Worm (Caenorhabditis elegans) whole organism, L4 larva: ENCODE results near the gene ZK180.7.

ENCODE experiments used
- D1046.2 ChIP-seq: fragments of 200-800 bp; sonication (Bioruptor generic); IDR thresholded peaks from 2 replicates; pipeline ENCODE4 v1.3.6; 2022; ENCODE audit warnings: missing genetic modification characterization, missing compliant biosample characterization
- F10B5.3 ChIP-seq: sonication (generic microtip); optimal IDR thresholded peaks from 2 replicates; lab custom pipeline; 2016; ENCODE audit warnings: mild to moderate bottlenecking, missing genetic modification characterization, missing compliant biosample characterization
- F26F4.8 ChIP-seq: fragments of 200-800 bp; sonication (Bioruptor generic); conservative IDR thresholded peaks from 2 replicates; pipeline ENCODE4 v1.3.6; 2022; ENCODE audit warnings: missing genetic modification characterization, missing compliant biosample characterization
- F44E2.7 ChIP-seq: fragments of 200-800 bp; sonication (Bioruptor generic); IDR thresholded peaks from 2 replicates; pipeline ENCODE4 v2.1.2; 2022; ENCODE audit warnings: missing genetic modification characterization, missing compliant biosample characterization
- F49E8.2 ChIP-seq: sonication (generic microtip); optimal IDR thresholded peaks from 2 replicates; lab custom pipeline; 2016; ENCODE audit warnings: missing compliant biosample characterization, mild to moderate bottlenecking, missing genetic modification characterization, borderline replicate concordance
- R02D3.7 ChIP-seq: fragments of 150-350 bp; sonication (generic microtip); optimal IDR thresholded peaks from 3 replicates; lab custom pipeline; 2014; ENCODE audit warnings: missing biosample characterization, missing genetic modification characterization
- T26A8.4 ChIP-seq: fragments of 200-800 bp; sonication (Bioruptor generic); IDR thresholded peaks from 2 replicates; pipeline ENCODE4 v1.3.6; 2022; ENCODE audit warnings: missing genetic modification characterization, missing compliant biosample characterization
- Y105C5A.15 ChIP-seq: fragments of 200-800 bp; sonication (Bioruptor generic); IDR thresholded peaks from 2 replicates; pipeline ENCODE4 v1.3.6; 2022; ENCODE audit warnings: missing genetic modification characterization, missing compliant biosample characterization
- Y5F2A.4 ChIP-seq: fragments of 200-800 bp; sonication (Bioruptor generic); optimal IDR thresholded peaks from 2 replicates; lab custom pipeline; 2018; ENCODE audit warnings: mild to moderate bottlenecking, missing genetic modification characterization, missing compliant biosample characterization
- Y75B8A.6 ChIP-seq: fragments of 200-800 bp; sonication (Bioruptor generic); IDR thresholded peaks from 2 replicates; pipeline ENCODE4 v1.3.6; 2022; ENCODE audit warnings: missing genetic modification reagents, missing genetic modification characterization, missing compliant biosample characterization
- ZK546.5 ChIP-seq, 2 experiments: sonication (generic microtip); optimal IDR thresholded peaks; 2 replicates each; lab custom pipeline; 2017; ENCODE audit warnings: missing biosample characterization in 2 of 2, missing genetic modification characterization in 2 of 2
- aha-1 ChIP-seq: fragments of 150-350 bp; peaks from one replicate; lab custom pipeline; 2014; ENCODE audit warnings: missing biosample characterization, missing genetic modification characterization
- ama-1 ChIP-seq: fragments of 150-350 bp; optimal IDR thresholded peaks from 2 replicates; lab custom pipeline; 2014; ENCODE audit warnings: inconsistent platforms, mixed read lengths
- ceh-28 ChIP-seq: fragments of 150-350 bp; optimal IDR thresholded peaks from 2 replicates; lab custom pipeline; 2014; ENCODE audit warnings: missing biosample characterization, missing genetic modification reagents, missing genetic modification characterization
- ceh-44 ChIP-seq: fragments of 200-800 bp; sonication (Bioruptor generic); IDR thresholded peaks from 2 replicates; pipeline ENCODE4 v1.3.6; 2022; ENCODE audit warnings: missing genetic modification reagents, missing genetic modification characterization, missing compliant biosample characterization
- ceh-62 ChIP-seq: sonication (generic microtip); optimal IDR thresholded peaks from 2 replicates; lab custom pipeline; 2017; ENCODE audit warnings: missing biosample characterization, missing genetic modification characterization
- ces-1 ChIP-seq: fragments of 150-350 bp; sonication (generic microtip); optimal IDR thresholded peaks from 4 replicates; lab custom pipeline; 2014; ENCODE audit warnings: missing biosample characterization, missing genetic modification reagents, missing genetic modification characterization
- cey-2 ChIP-seq: sonication (generic microtip); optimal IDR thresholded peaks from 3 replicates; lab custom pipeline; 2017; ENCODE audit warnings: missing genetic modification characterization, mild to moderate bottlenecking, missing compliant biosample characterization, antibody characterized with exemption, borderline replicate concordance; ENCODE audit not compliant: insufficient read depth
- daf-12 ChIP-seq: fragments of 150-350 bp; optimal IDR thresholded peaks from 2 replicates; lab custom pipeline; 2014; ENCODE audit warnings: missing biosample characterization, missing genetic modification reagents, missing genetic modification characterization
- daf-19 ChIP-seq: fragments of 200-800 bp; sonication (Bioruptor generic); conservative IDR thresholded peaks from 2 replicates; pipeline ENCODE4 v1.3.6; 2022; ENCODE audit warnings: missing genetic modification characterization, missing compliant biosample characterization
- dmd-8 ChIP-seq: fragments of 200-800 bp; sonication (Bioruptor generic); IDR thresholded peaks from 2 replicates; pipeline ENCODE4 v1.3.6; 2022; ENCODE audit warnings: missing genetic modification characterization, missing compliant biosample characterization
- dmd-9 ChIP-seq: fragments of 200-800 bp; sonication (Bioruptor generic); IDR thresholded peaks from 2 replicates; pipeline ENCODE4 v1.3.6; 2022; ENCODE audit warnings: missing genetic modification reagents, missing genetic modification characterization, missing compliant biosample characterization
- dpl-1 ChIP-seq: fragments of 150-350 bp; optimal IDR thresholded peaks from 2 replicates; lab custom pipeline; 2014; ENCODE audit warnings: missing biosample characterization, missing genetic modification reagents, missing genetic modification characterization
- duxl-1 ChIP-seq: sonication (generic microtip); optimal IDR thresholded peaks from 2 replicates; lab custom pipeline; 2016; ENCODE audit warnings: mild to moderate bottlenecking, missing genetic modification characterization, moderate library complexity, missing compliant biosample characterization; ENCODE audit not compliant: poor library complexity
- egl-43 ChIP-seq: fragments of 200-800 bp; sonication (Bioruptor generic); IDR thresholded peaks from 2 replicates; pipeline ENCODE4 v1.3.6; 2022; ENCODE audit warnings: missing genetic modification reagents, missing genetic modification characterization, missing compliant biosample characterization
- hif-1 ChIP-seq, 2 experiments: sonication (generic microtip); optimal IDR thresholded peaks; 2 replicates each; lab custom pipeline; 2016 to 2017; ENCODE audit warnings: missing compliant biosample characterization in 2 of 2, missing genetic modification characterization in 2 of 2, missing genetic modification reagents in 2 of 2, missing genotype in 2 of 2, mild to moderate bottlenecking in 1 of 2
- hlh-11 ChIP-seq: fragments of 200-800 bp; sonication (Bioruptor generic); optimal IDR thresholded peaks from 2 replicates; lab custom pipeline; 2018; ENCODE audit warnings: mild to moderate bottlenecking, missing genetic modification characterization, missing compliant biosample characterization
- hmg-1.1 ChIP-seq: fragments of 200-800 bp; sonication (Bioruptor generic); IDR thresholded peaks from 2 replicates; pipeline ENCODE4 v1.3.6; 2022; ENCODE audit warnings: missing genetic modification reagents, missing genetic modification characterization, missing compliant biosample characterization
- jun-1 ChIP-seq: fragments of 150-350 bp; optimal IDR thresholded peaks from 2 replicates; lab custom pipeline; 2014; ENCODE audit warnings: missing biosample characterization, missing genetic modification reagents, missing genetic modification characterization
- lim-7 ChIP-seq: fragments of 200-800 bp; sonication (Bioruptor generic); IDR thresholded peaks from 2 replicates; pipeline ENCODE4 v1.3.6; 2022; ENCODE audit warnings: missing genetic modification characterization, missing compliant biosample characterization
- lin-13 ChIP-seq: fragments of 150-350 bp; optimal IDR thresholded peaks from 2 replicates; lab custom pipeline; 2014; ENCODE audit warnings: missing biosample characterization, missing genetic modification reagents, missing genetic modification characterization
- lin-29 ChIP-seq: fragments of 200-800 bp; sonication (Bioruptor generic); IDR thresholded peaks from 2 replicates; pipeline ENCODE4 v1.3.6; 2022; ENCODE audit warnings: missing genetic modification reagents, missing genetic modification characterization, missing compliant biosample characterization
- lin-38 ChIP-seq: fragments of 200-800 bp; sonication (Bioruptor generic); IDR thresholded peaks from 2 replicates; pipeline ENCODE4 v1.3.6; 2022; ENCODE audit warnings: missing genetic modification reagents, missing genetic modification characterization, missing compliant biosample characterization
- madf-5 ChIP-seq, 2 experiments: fragments of 200-800 bp; sonication (Bioruptor generic); IDR thresholded peaks; 2 replicates each; pipeline ENCODE4 v1.3.6; 2022; ENCODE audit warnings: missing compliant biosample characterization in 2 of 2, missing genetic modification characterization in 2 of 2
- mdt-29 ChIP-seq: fragments of 200-800 bp; sonication (Bioruptor generic); IDR thresholded peaks from 2 replicates; pipeline ENCODE4 v1.3.6; 2022; ENCODE audit warnings: missing genetic modification reagents, missing genetic modification characterization, missing compliant biosample characterization
- mep-1 ChIP-seq: fragments of 150-350 bp; sonication (generic microtip); optimal IDR thresholded peaks from 3 replicates; lab custom pipeline; 2014; ENCODE audit warnings: missing biosample characterization, missing genetic modification characterization
- mxl-2 ChIP-seq: fragments of 200-800 bp; sonication (Bioruptor generic); conservative IDR thresholded peaks from 2 replicates; pipeline ENCODE4 v1.3.6; 2022; ENCODE audit warnings: missing genetic modification reagents, missing genetic modification characterization, missing compliant biosample characterization
- nhr-237 ChIP-seq: sonication (generic microtip); optimal IDR thresholded peaks from 2 replicates; lab custom pipeline; 2017; ENCODE audit warnings: missing biosample characterization, missing genetic modification characterization
- nhr-28 ChIP-seq: fragments of 150-350 bp; optimal IDR thresholded peaks from 2 replicates; lab custom pipeline; 2014; ENCODE audit warnings: missing biosample characterization, missing genetic modification characterization
- nhr-41 ChIP-seq: fragments of 200-800 bp; sonication (Bioruptor generic); IDR thresholded peaks from 2 replicates; pipeline ENCODE4 v1.3.6; 2022; ENCODE audit warnings: missing genetic modification reagents, missing genetic modification characterization, missing compliant biosample characterization
- nhr-6 ChIP-seq: fragments of 150-350 bp; optimal IDR thresholded peaks from 2 replicates; lab custom pipeline; 2014; ENCODE audit warnings: missing biosample characterization, missing genetic modification characterization
- nhr-77 ChIP-seq: fragments of 150-350 bp; optimal IDR thresholded peaks from 2 replicates; lab custom pipeline; 2014; ENCODE audit warnings: missing biosample characterization, missing genetic modification characterization
- pqm-1 ChIP-seq: sonication (generic microtip); optimal IDR thresholded peaks from 2 replicates; lab custom pipeline; 2017; ENCODE audit warnings: missing biosample characterization, missing genetic modification characterization
- saeg-2 ChIP-seq: fragments of 200-800 bp; sonication (Bioruptor generic); IDR thresholded peaks from 2 replicates; pipeline ENCODE4 v1.3.6; 2022; ENCODE audit warnings: missing genetic modification reagents, missing genetic modification characterization, missing compliant biosample characterization
- sdz-12 ChIP-seq: fragments of 200-800 bp; sonication (Bioruptor generic); optimal IDR thresholded peaks from 2 replicates; lab custom pipeline; 2018; ENCODE audit warnings: mild to moderate bottlenecking, missing genetic modification characterization, missing compliant biosample characterization
- snpc-4 ChIP-seq: fragments of 150-350 bp; optimal IDR thresholded peaks from 2 replicates; lab custom pipeline; 2014; ENCODE audit warnings: missing biosample characterization, missing genetic modification characterization
- spr-1 ChIP-seq: sonication (generic microtip); optimal IDR thresholded peaks from 2 replicates; lab custom pipeline; 2016; ENCODE audit warnings: mild to moderate bottlenecking, missing genetic modification characterization, missing compliant biosample characterization
- unc-130 ChIP-seq: sonication (generic microtip); optimal IDR thresholded peaks from 2 replicates; lab custom pipeline; 2016; ENCODE audit warnings: missing genetic modification reagents, missing genetic modification characterization, missing compliant biosample characterization
- vab-7 ChIP-seq: fragments of 200-800 bp; sonication (Bioruptor generic); IDR thresholded peaks from 2 replicates; pipeline ENCODE4 v1.3.6; 2022; ENCODE audit warnings: missing genetic modification reagents, missing genetic modification characterization, missing compliant biosample characterization
- zfp-2 ChIP-seq: sonication (generic microtip); optimal IDR thresholded peaks from 2 replicates; lab custom pipeline; 2016; ENCODE audit warnings: mild to moderate bottlenecking, missing genetic modification characterization, missing compliant biosample characterization
- zip-11 ChIP-seq: fragments of 200-800 bp; sonication (Bioruptor generic); IDR thresholded peaks from 2 replicates; pipeline ENCODE4 v1.3.6; 2022; ENCODE audit warnings: missing genetic modification characterization, missing compliant biosample characterization
- zip-2 ChIP-seq: fragments of 150-350 bp; optimal IDR thresholded peaks from 2 replicates; lab custom pipeline; 2014; ENCODE audit warnings: missing biosample characterization, missing genetic modification characterization
- ztf-7 ChIP-seq: fragments of 150-350 bp; optimal IDR thresholded peaks from 2 replicates; lab custom pipeline; 2014; ENCODE audit warnings: missing biosample characterization, missing genetic modification characterization

ZK180.7 gene

ce11 chrIV:4473767-4474166 lies 16.6 kb upstream of the ZK180.7 start (continued):
- TF ChIP-seq Y75B8A.6 (GFP tag; lab: Robert Waterston, UW) (no peak), hlh-11 (tag; lab: Kevin White, UChicago) (peak; percentile 58), dmd-8 (GFP tag; lab: Robert Waterston, UW) (no peak), F26F4.8 (GFP tag; lab: Robert Waterston, UW) (no peak), mep-1 (tag; lab: Kevin White, UChicago) (no peak), F10B5.3 (no peak), aha-1 (tag; lab: Kevin White, UChicago) (no peak), F44E2.7 (GFP tag; lab: Robert Waterston, UW) (no peak), lim-7 (GFP tag; lab: Robert Waterston, UW) (0 out of 2 replicates have a peak, but pooled peaks have one; percentile 27), lin-29 (GFP tag; lab: Robert Waterston, UW) (no peak), nhr-41 (GFP tag; lab: Robert Waterston, UW) (no peak), nhr-6 (tag; lab: Kevin White, UChicago) (no peak), ama-1 (no peak), nhr-77 (tag; lab: Kevin White, UChicago) (no peak), daf-12 (no peak), spr-1 (tag; lab: Kevin White, UChicago) (no peak), R02D3.7 (tag; lab: Kevin White, UChicago) (no peak), nhr-237 (no peak), ceh-28 (tag; lab: Kevin White, UChicago) (no peak), mdt-29 (GFP tag; lab: Robert Waterston, UW) (peak; percentile 28; the same call in 1 of the 2 replicates), madf-5 (GFP tag; IDR thresholded peaks at IDR 0.05; lab: Robert Waterston, UW) (no peak), hif-1 (tag; optimal IDR thresholded peaks at IDR 0.05; lab: Kevin White, UChicago) (peak in 1 of 2 experiments; percentile 16), Y5F2A.4 (GFP tag; lab: Kevin White, UChicago) (no peak), Y105C5A.15 (GFP tag; lab: Robert Waterston, UW) (no peak), zip-2 (no peak), duxl-1 (tag; lab: Kevin White, UChicago) (no peak), egl-43 (GFP tag; lab: Robert Waterston, UW) (0 out of 2 replicates have a peak, but pooled peaks have one; percentile 41), sdz-12 (GFP tag; lab: Kevin White, UChicago) (peak; percentile 45), lin-13 (GFP tag; lab: Kevin White, UChicago) (no peak), D1046.2 (GFP tag; lab: Robert Waterston, UW) (no peak), nhr-28 (tag; lab: Kevin White, UChicago) (no peak), dpl-1 (no peak), hmg-1.1 (0 out of 2 replicates have a peak, but pooled peaks have one; percentile 13), cey-2 (tag; lab: Kevin White, UChicago) (no peak), dmd-9 (GFP tag; lab: Robert Waterston, UW) (no peak), snpc-4 (tag; lab: Kevin White, UChicago) (no peak), T26A8.4 (GFP tag; lab: Robert Waterston, UW) (peak; percentile 36; the same call in 1 of the 2 replicates), unc-130 (GFP tag; lab: Kevin White, UChicago) (no peak), ces-1 (no peak), ceh-62 (no peak), lin-38 (GFP tag; lab: Robert Waterston, UW) (no peak), ZK546.5 (tag; optimal IDR thresholded peaks at IDR 0.05; lab: Kevin White, UChicago) (no peak), pqm-1 (tag; lab: Kevin White, UChicago) (no peak), daf-19 (no peak), vab-7 (GFP tag; lab: Robert Waterston, UW) (no peak), jun-1 (tag; lab: Kevin White, UChicago) (no peak), F49E8.2 (tag; lab: Kevin White, UChicago) (no peak), zfp-2 (no peak), zip-11 (GFP tag; lab: Robert Waterston, UW) (no peak), ztf-7 (no peak), saeg-2 (GFP tag; lab: Robert Waterston, UW) (no peak), ceh-44 (GFP tag; lab: Robert Waterston, UW) (no peak), mxl-2 (GFP tag; lab: Robert Waterston, UW) (no peak)
